Fruit fly (Drosophila melanogaster): Measurements from ENCODE around the gene CG7556.

The CG7556 gene

DNA sequence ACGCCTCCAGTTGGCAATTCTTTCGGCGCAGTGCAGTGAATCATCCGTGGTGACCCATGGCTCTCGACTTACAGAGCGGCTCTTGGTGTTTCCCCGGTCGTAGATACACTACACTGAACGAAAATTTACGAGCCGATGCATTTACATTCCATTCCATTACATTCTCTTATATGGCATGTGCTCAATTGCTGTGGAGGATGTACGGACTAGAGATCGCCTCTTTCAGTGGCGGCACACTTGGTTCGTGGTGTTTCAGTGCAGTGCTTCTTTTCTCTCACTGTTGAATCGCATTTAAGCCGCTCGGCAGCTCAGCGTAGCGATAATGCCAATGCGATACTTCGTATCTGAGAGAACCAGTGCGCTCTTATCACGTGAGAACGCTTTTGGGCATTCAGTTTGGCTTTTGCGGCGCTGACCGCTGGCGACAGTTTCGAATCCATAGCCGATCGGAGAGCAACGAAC, 8.0 kb upstream of the CG7556 start, which contains the start of gene Mec2:
TSS of gene Mec2 (plus strand) at position 412 of the 462 bp plus-strand sequence.
- TF ChIP-seq CG17801 (GFP tag; optimal IDR thresholded peaks at IDR 0.05; ENCODE audit: partially characterized antibody), result peak; percentile 80

- TF ChIP-seq CG17801 (GFP tag; optimal IDR thresholded peaks at IDR 0.05; ENCODE audit: partially characterized antibody), result no peak
Measured at dm6 chrX:19183121-19183520, 3.5 kb upstream of the CG7556 start, which contains the start of gene CG33253. CG33253 (plus strand) TSS chrX:19183421.

- TF ChIP-seq CG17801 (GFP tag; optimal IDR thresholded peaks at IDR 0.05; ENCODE audit: partially characterized antibody), result no peak
Measured at dm6 chrX:19174850-19175571, 4.6 kb downstream of the CG7556 start, which contains the start of gene CG33939. CG33939 (minus strand) TSS chrX:19174900.

dm6 chrX:19174092-19174491, 5.5 kb downstream of the CG7556 start:
- TF ChIP-seq CG17801 (GFP tag; optimal IDR thresholded peaks at IDR 0.05; ENCODE audit: partially characterized antibody), result no peak

DNA sequence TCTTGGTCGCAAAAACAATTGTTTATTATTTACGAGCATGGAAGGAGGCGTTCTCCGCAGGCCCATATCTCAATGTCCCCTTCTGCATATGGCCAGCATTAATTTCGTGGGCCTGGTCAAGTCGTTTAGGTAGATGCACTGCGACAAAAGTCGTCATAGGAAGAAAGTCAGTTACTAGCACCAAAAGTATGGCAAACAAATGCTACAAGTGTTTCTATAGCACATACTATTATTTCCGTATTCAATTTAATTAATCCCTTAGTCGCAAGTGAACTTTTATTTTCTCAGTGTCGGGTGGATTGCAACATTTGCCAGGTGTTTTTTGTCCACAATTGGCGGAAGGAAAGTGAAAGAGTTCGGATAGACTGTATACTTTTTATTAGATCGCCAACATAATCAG, 6.7 kb downstream of the CG7556 start:
- TF ChIP-seq CG17801 (GFP tag; optimal IDR thresholded peaks at IDR 0.05; ENCODE audit: partially characterized antibody), result no peak

- TF ChIP-seq CG17801 (GFP tag; optimal IDR thresholded peaks at IDR 0.05; ENCODE audit: partially characterized antibody), result no peak
Measured at dm6 chrX:19171926-19172325, 7.7 kb downstream of the CG7556 start.

- TF ChIP-seq CG17801 (GFP tag; optimal IDR thresholded peaks at IDR 0.05; ENCODE audit: partially characterized antibody), result no peak
Measured at dm6 chrX:19170791-19171190, 8.8 kb downstream of the CG7556 start, which contains the start of gene Inx5. Inx5 (minus strand) TSS chrX:19170883.

DNA sequence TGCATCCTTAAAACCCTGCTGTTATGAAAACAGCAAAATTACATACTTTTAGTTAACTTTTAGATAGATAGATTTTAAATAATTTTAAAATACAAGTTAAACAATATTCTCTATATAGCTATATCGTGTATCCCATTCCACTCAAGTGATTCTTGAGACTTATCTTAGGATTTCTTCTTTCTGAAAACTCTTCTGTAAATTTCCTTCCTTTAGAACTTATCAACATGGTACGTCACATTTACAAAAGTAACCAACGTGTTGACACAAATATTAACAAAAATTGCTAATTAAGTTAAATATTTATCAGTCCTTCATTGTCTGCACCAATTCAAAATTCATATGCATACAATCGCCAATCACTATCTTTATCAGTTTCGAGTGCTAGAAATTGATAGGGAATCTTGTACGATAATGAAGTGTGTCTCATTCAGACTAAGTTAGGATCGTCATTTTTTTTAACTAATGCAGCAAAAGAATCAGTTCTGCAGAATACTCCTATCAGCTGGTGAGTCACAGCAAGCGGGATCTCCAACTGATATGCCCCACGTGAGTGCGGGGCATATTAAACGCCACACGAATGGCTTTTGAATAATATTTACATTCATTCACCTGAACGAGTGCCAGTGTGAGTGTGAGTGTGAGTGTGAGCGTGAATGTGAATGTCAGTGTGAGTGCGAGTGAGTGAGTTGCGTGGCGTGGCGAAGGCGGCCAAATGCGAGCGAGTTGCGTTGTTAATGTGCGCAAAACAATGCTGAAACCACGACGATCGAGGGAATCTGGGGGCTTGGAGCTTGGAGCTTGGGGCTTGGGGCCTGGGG, 11.8 kb downstream of the CG7556 start:
- TF ChIP-seq CG17801 (GFP tag; optimal IDR thresholded peaks at IDR 0.05; ENCODE audit: partially characterized antibody), result no peak

DNA sequence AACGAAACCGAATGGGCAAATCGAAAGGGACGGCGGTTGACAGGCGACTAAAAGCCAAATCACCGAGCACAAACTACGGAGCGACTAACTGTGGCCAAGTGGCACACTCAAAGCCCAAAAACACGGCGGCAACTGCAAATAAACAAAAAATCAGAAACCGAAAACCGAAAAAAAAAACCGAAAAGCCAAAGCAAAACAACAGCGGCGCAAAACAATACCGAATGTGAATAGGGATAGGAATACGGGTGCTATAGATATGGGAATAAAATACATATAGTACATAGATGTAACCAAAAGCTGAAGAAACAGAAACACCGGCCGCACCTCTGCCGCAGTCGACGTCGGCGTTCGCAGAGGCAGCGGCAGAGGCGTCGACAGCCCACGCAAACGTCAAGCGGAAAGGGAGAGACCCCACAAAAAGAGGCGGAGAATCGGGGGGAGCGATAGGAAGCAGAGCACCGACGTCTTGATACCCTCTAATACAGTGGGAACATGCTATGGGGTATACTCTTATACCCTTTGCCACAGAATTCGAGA, 12.5 kb downstream of the CG7556 start, which contains the start of gene RhoGAP18B:
TSS of gene RhoGAP18B (minus strand) at position 51 of the 537 bp plus-strand sequence.
- no peak for TF ChIP-seq CG17801 (GFP tag; optimal IDR thresholded peaks at IDR 0.05; ENCODE audit: partially characterized antibody)

DNA sequence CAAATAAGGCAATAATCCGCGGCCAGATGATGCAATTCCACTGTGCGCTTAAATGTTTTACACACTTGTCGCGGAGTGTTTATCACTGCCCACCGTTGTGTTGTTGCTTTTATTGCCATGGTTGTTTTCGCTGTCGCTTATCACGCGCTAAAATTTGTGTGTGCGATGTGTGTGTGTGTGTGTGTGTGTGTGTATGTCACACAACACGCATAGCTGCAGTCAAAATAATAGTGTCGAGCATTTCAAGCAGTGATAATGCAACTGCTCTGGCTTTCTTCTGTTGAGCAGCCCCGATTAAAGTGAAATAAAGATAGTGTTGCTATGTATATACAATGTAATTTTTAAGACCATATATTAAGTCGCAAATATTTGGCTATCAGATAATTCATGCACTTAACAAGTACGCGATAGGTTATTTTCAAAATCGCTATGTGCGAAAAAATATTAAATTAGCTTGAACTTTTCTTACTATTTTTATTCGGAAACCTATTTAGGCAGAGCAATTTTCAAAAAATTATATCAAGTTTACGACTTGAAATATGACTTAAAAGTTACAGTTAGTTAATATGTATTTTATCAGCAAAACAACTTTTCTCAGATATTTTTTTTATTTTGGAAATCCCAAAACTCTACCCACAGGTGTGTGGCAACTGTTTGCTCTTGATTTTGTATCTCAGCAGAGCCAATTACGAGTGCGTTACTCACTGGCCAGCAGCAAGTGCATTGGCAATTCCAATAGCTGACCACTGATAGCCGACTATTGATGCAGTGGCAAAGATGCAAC, 13.3 kb downstream of the CG7556 start:
- TF ChIP-seq CG17801 (GFP tag; optimal IDR thresholded peaks at IDR 0.05; ENCODE audit: partially characterized antibody), result peak; percentile 16

- TF ChIP-seq CG17801 (GFP tag; optimal IDR thresholded peaks at IDR 0.05; ENCODE audit: partially characterized antibody), result peak; percentile 98
Measured at dm6 chrX:19165144-19166011, 14.3 kb downstream of the CG7556 start.

DNA sequence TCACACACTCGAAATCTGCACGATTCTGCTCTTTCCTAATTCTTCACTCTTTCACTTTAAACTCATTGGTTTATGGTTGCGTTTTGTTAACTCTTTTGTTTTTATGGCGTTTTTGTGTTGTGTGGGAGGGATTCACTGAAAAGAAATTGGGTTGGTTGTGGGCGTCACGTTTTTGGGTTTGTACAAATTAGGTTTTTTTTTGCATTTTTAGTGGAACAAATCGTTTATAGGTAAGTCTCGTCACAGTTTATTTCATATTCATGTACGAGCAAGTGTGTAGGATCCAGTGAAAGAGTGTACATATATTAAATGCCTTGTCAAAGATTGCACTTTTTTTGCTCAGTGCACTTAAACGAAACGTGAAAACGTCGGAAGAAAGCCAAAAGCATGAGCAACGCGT, 14.9 kb downstream of the CG7556 start:
- TF ChIP-seq CG17801 (GFP tag; optimal IDR thresholded peaks at IDR 0.05; ENCODE audit: partially characterized antibody), result no peak

dm6 chrX:19163446-19163845, 16.2 kb downstream of the CG7556 start:
- TF ChIP-seq CG17801 (GFP tag; optimal IDR thresholded peaks at IDR 0.05; ENCODE audit: partially characterized antibody), result no peak

Measured in ovary, adult (tissue).